Fruit fly (Drosophila melanogaster) whole organism, embryonic: Measurements from ENCODE around the gene CG16985.

Experiments used
- Bgb ChIP-seq: fragments of 200-800 bp; sonication (Bioruptor generic); IDR thresholded peaks from 2 replicates; pipeline ENCODE4 v1.3.6; 2022; ENCODE audit warnings: missing biosample characterization, missing genetic modification characterization; ENCODE audit not compliant: partially characterized antibody
- Blimp-1 ChIP-seq: fragments of 200-800 bp; sonication (Bioruptor generic); optimal IDR thresholded peaks from 3 replicates; lab custom pipeline; 2018; ENCODE audit warnings: missing biosample characterization, missing genetic modification characterization, mild to moderate bottlenecking, moderate library complexity, missing genetic modification reagents
- BtbVII ChIP-seq: fragments of 200-800 bp; sonication (Bioruptor generic); optimal IDR thresholded peaks from 3 replicates; lab custom pipeline; 2017; ENCODE audit warnings: missing biosample characterization, mild to moderate bottlenecking, missing genetic modification characterization
- CG10147 ChIP-seq: fragments of 200-800 bp; sonication (Bioruptor generic); optimal IDR thresholded peaks from 2 replicates; lab custom pipeline; 2019; ENCODE audit warnings: missing biosample characterization, mild to moderate bottlenecking, missing genetic modification characterization, moderate library complexity
- CG13424 ChIP-seq: fragments of 200-800 bp; sonication (Bioruptor generic); optimal IDR thresholded peaks from 2 replicates; lab custom pipeline; 2019; ENCODE audit warnings: missing biosample characterization, mild to moderate bottlenecking, missing genetic modification characterization, moderate library complexity
- CG14050 ChIP-seq: fragments of 200-800 bp; sonication (Bioruptor generic); IDR thresholded peaks from 3 replicates; pipeline ENCODE4 v1.3.6; 2022; ENCODE audit warnings: missing biosample characterization, missing genetic modification characterization
- CG15696 ChIP-seq: fragments of 200-800 bp; sonication (Bioruptor generic); optimal IDR thresholded peaks from 2 replicates; lab custom pipeline; 2019; ENCODE audit warnings: missing biosample characterization, mild to moderate bottlenecking, missing genetic modification characterization, moderate library complexity
- CG1647 ChIP-seq: fragments of 200-800 bp; sonication (Bioruptor generic); optimal IDR thresholded peaks from 3 replicates; lab custom pipeline; 2016; ENCODE audit warnings: missing biosample characterization, missing genetic modification characterization
- CG16813 ChIP-seq: fragments of 200-800 bp; sonication (Bioruptor generic); IDR thresholded peaks from 3 replicates; pipeline ENCODE4 v1.3.6; 2022; ENCODE audit warnings: missing biosample characterization, missing genetic modification characterization; ENCODE audit not compliant: partially characterized antibody
- CG17328 ChIP-seq: fragments of 200-800 bp; sonication (Bioruptor generic); IDR thresholded peaks from 2 replicates; pipeline ENCODE4 v1.3.6; 2022; ENCODE audit warnings: missing biosample characterization, missing genetic modification characterization
- CG17568 ChIP-seq: fragments of 200-800 bp; sonication (Bioruptor generic); optimal IDR thresholded peaks from 2 replicates; lab custom pipeline; 2018; ENCODE audit warnings: missing biosample characterization, mild to moderate bottlenecking, missing genetic modification characterization, moderate library complexity
- CG18011 ChIP-seq: fragments of 200-800 bp; sonication (Bioruptor generic); optimal IDR thresholded peaks from 2 replicates; lab custom pipeline; 2017; ENCODE audit warnings: missing biosample characterization, missing genetic modification characterization, mild to moderate bottlenecking, moderate library complexity, missing genotype
- CG18262 ChIP-seq: fragments of 200-800 bp; optimal IDR thresholded peaks from 3 replicates; lab custom pipeline; 2019; ENCODE audit warnings: missing biosample characterization, mild to moderate bottlenecking, missing genetic modification characterization, moderate library complexity
- CG18476 ChIP-seq: fragments of 200-800 bp; sonication (Bioruptor generic); optimal IDR thresholded peaks from 2 replicates; lab custom pipeline; 2016; ENCODE audit warnings: missing biosample characterization, mild to moderate bottlenecking, missing genetic modification characterization
- CG2129 ChIP-seq: fragments of 200-800 bp; sonication (Bioruptor generic); IDR thresholded peaks from 2 replicates; pipeline ENCODE4 v1.3.6; 2022; ENCODE audit warnings: missing biosample characterization, missing genetic modification characterization; ENCODE audit not compliant: partially characterized antibody
- CG30020 ChIP-seq: fragments of 200-800 bp; optimal IDR thresholded peaks from 2 replicates; lab custom pipeline; 2019; ENCODE audit warnings: missing biosample characterization, mild to moderate bottlenecking, missing genetic modification characterization, moderate library complexity
- CG32532 ChIP-seq: fragments of 200-800 bp; sonication (Bioruptor generic); IDR thresholded peaks from 2 replicates; pipeline ENCODE4 v1.3.6; 2022; ENCODE audit warnings: missing biosample characterization, missing genetic modification characterization
- CG6254 ChIP-seq: fragments of 200-800 bp; sonication (Bioruptor generic); optimal IDR thresholded peaks from 3 replicates; lab custom pipeline; 2017; ENCODE audit warnings: mild to moderate bottlenecking, missing biosample characterization, missing genetic modification reagents, missing genetic modification characterization
- CG7372 ChIP-seq: fragments of 200-800 bp; sonication (Bioruptor generic); IDR thresholded peaks from 2 replicates; pipeline ENCODE4 v1.3.6; 2022; ENCODE audit warnings: missing biosample characterization, missing genetic modification characterization
- CG7745 ChIP-seq: fragments of 200-800 bp; sonication (Bioruptor generic); optimal IDR thresholded peaks from 2 replicates; lab custom pipeline; 2018; ENCODE audit warnings: missing biosample characterization, mild to moderate bottlenecking, missing genetic modification characterization, moderate library complexity
- CG8089 ChIP-seq: fragments of 200-800 bp; sonication (Bioruptor generic); optimal IDR thresholded peaks from 3 replicates; lab custom pipeline; 2016; ENCODE audit warnings: missing biosample characterization, missing genetic modification characterization
- CG9215 ChIP-seq: fragments of 200-800 bp; sonication (Bioruptor generic); IDR thresholded peaks from 2 replicates; pipeline ENCODE4 v1.3.6; 2022; ENCODE audit warnings: missing biosample characterization, missing genetic modification characterization
- CG9797 ChIP-seq: fragments of 200-800 bp; sonication (Bioruptor generic); optimal IDR thresholded peaks from 3 replicates; lab custom pipeline; 2018; ENCODE audit warnings: missing biosample characterization, mild to moderate bottlenecking, missing genetic modification characterization
- D19A ChIP-seq: fragments of 200-800 bp; optimal IDR thresholded peaks from 3 replicates; lab custom pipeline; 2019; ENCODE audit warnings: missing biosample characterization, mild to moderate bottlenecking, missing genetic modification characterization, moderate library complexity
- Dbx ChIP-seq: fragments of 200-800 bp; sonication (Bioruptor generic); IDR thresholded peaks from 3 replicates; pipeline ENCODE4 v1.3.6; 2022; ENCODE audit warnings: missing biosample characterization, missing genetic modification characterization
- Doc2 ChIP-seq: fragments of 200-800 bp; sonication (Bioruptor generic); IDR thresholded peaks from 2 replicates; pipeline ENCODE4 v1.3.6; 2022; ENCODE audit warnings: missing biosample characterization, missing genetic modification characterization
- Gsc ChIP-seq: fragments of 200-800 bp; sonication (Bioruptor generic); IDR thresholded peaks from 2 replicates; pipeline ENCODE4 v1.3.6; 2022; ENCODE audit warnings: missing biosample characterization, missing genetic modification characterization
- H2.0 ChIP-seq: fragments of 200-800 bp; sonication (Bioruptor generic); IDR thresholded peaks from 2 replicates; pipeline ENCODE4 v1.3.6; 2022; ENCODE audit warnings: missing biosample characterization, missing genetic modification characterization
- Hr78 ChIP-seq, 2 experiments: fragments of 200-800 bp in 1 of 2; fragments of >200 bp in 1 of 2; sonication (Bioruptor generic) in 1 of 2; optimal IDR thresholded peaks; 2 replicates each; lab custom pipeline; 2017 to 2019; ENCODE audit warnings: missing biosample characterization in 2 of 2, missing genetic modification characterization in 2 of 2, mild to moderate bottlenecking in 1 of 2, moderate library complexity in 1 of 2
- Optix ChIP-seq: fragments of 200-800 bp; sonication (Bioruptor generic); IDR thresholded peaks from 3 replicates; pipeline ENCODE4 v1.3.6; 2022; ENCODE audit warnings: missing biosample characterization, missing genetic modification characterization
- Six4 ChIP-seq: fragments of 200-800 bp; sonication (Bioruptor generic); optimal IDR thresholded peaks from 2 replicates; lab custom pipeline; 2016; ENCODE audit warnings: missing biosample characterization, missing genetic modification characterization
- Sry-β ChIP-seq: fragments of 200-800 bp; sonication (Bioruptor generic); optimal IDR thresholded peaks from 2 replicates; lab custom pipeline; 2018; ENCODE audit warnings: missing biosample characterization, mild to moderate bottlenecking, missing genetic modification characterization, moderate library complexity
- Sry-δ ChIP-seq: fragments of 200-800 bp; sonication (Bioruptor generic); optimal IDR thresholded peaks from 2 replicates; lab custom pipeline; 2016; ENCODE audit warnings: missing biosample characterization, missing genetic modification characterization
- bbx ChIP-seq: fragments of 200-800 bp; sonication (Bioruptor generic); IDR thresholded peaks from 2 replicates; pipeline ENCODE4 v1.3.6; 2022; ENCODE audit warnings: missing biosample characterization, missing genetic modification characterization; ENCODE audit not compliant: partially characterized antibody
- bowl ChIP-seq: fragments of 200-800 bp; sonication (Bioruptor generic); IDR thresholded peaks from 2 replicates; pipeline ENCODE4 v1.3.6; 2022; ENCODE audit warnings: missing biosample characterization, missing genetic modification characterization
- cato ChIP-seq: fragments of 200-800 bp; sonication (Bioruptor generic); optimal IDR thresholded peaks from 2 replicates; lab custom pipeline; 2016; ENCODE audit warnings: missing biosample characterization, missing genetic modification characterization, borderline replicate concordance
- cg ChIP-seq: fragments of 200-800 bp; sonication (Bioruptor generic); optimal IDR thresholded peaks from 3 replicates; lab custom pipeline; 2019; ENCODE audit warnings: missing biosample characterization, mild to moderate bottlenecking, missing genetic modification characterization, moderate library complexity
- chm ChIP-seq: fragments of 200-800 bp; sonication (Bioruptor generic); IDR thresholded peaks from 2 replicates; pipeline ENCODE4 v1.3.6; 2022; ENCODE audit warnings: missing biosample characterization, missing genetic modification characterization
- dysf ChIP-seq: fragments of 200-800 bp; sonication (Bioruptor generic); IDR thresholded peaks from 3 replicates; pipeline ENCODE4 v1.3.6; 2022; ENCODE audit warnings: missing biosample characterization, missing genetic modification characterization
- ewg ChIP-seq: fragments of 200-800 bp; sonication (Bioruptor generic); optimal IDR thresholded peaks from 3 replicates; lab custom pipeline; 2017; ENCODE audit warnings: mild to moderate bottlenecking, missing biosample characterization, missing genetic modification reagents, missing genetic modification characterization
- fru ChIP-seq: fragments of >200 bp; optimal IDR thresholded peaks from 2 replicates; lab custom pipeline; 2017
- her ChIP-seq: fragments of 200-800 bp; sonication (Bioruptor generic); optimal IDR thresholded peaks from 2 replicates; lab custom pipeline; 2016; ENCODE audit warnings: missing biosample characterization, missing genetic modification characterization
- jumu ChIP-seq: fragments of 200-800 bp; sonication (Bioruptor generic); optimal IDR thresholded peaks from 3 replicates; lab custom pipeline; 2016; ENCODE audit warnings: missing biosample characterization, missing genetic modification characterization
- klu ChIP-seq: fragments of 200-800 bp; sonication (Bioruptor generic); IDR thresholded peaks from 2 replicates; pipeline ENCODE4 v1.3.6; 2022; ENCODE audit warnings: missing biosample characterization, missing genetic modification characterization
- lilli ChIP-seq: fragments of 200-800 bp; sonication (Bioruptor generic); optimal IDR thresholded peaks from 3 replicates; lab custom pipeline; 2016; ENCODE audit warnings: missing biosample characterization, missing genetic modification characterization
- luna ChIP-seq: fragments of 200-800 bp; sonication (Bioruptor generic); optimal IDR thresholded peaks from 2 replicates; lab custom pipeline; 2016; ENCODE audit warnings: missing biosample characterization, missing genetic modification characterization
- peb ChIP-seq: fragments of 200-800 bp; sonication (Bioruptor generic); IDR thresholded peaks from 2 replicates; pipeline ENCODE4 v1.3.6; 2022; ENCODE audit warnings: missing biosample characterization, missing genetic modification characterization
- sens ChIP-seq: fragments of 200-800 bp; sonication (Bioruptor generic); peaks from one replicate; lab custom pipeline; 2016; ENCODE audit warnings: missing biosample characterization, missing genetic modification characterization
- sob ChIP-seq: fragments of 200-800 bp; sonication (Bioruptor generic); IDR thresholded peaks from 2 replicates; pipeline ENCODE4 v1.3.6; 2022; ENCODE audit warnings: missing biosample characterization, missing genetic modification characterization
- sug ChIP-seq: fragments of 200-800 bp; optimal IDR thresholded peaks from 2 replicates; lab custom pipeline; 2019; ENCODE audit warnings: missing biosample characterization, mild to moderate bottlenecking, missing genetic modification characterization, moderate library complexity
- unc-4 ChIP-seq: fragments of 200-800 bp; sonication (Bioruptor generic); IDR thresholded peaks from 2 replicates; pipeline ENCODE4 v1.3.6; 2022; ENCODE audit warnings: missing biosample characterization, missing genetic modification characterization; ENCODE audit not compliant: partially characterized antibody

The CG16985 gene

dm6 chr3L:2599214-2599730 lies at the start of gene CG16985, which contains the start of gene CG12182 (continued):
- TF ChIP-seq CG7745 = no peak
- no peak for TF ChIP-seq lilli
- TF ChIP-seq Sry-δ = peak; percentile 84
- TF ChIP-seq ewg (GFP tag; lab: Kevin White, UChicago) = no peak
- TF ChIP-seq Hr78 (GFP tag; optimal IDR thresholded peaks at IDR 0.05; lab: Kevin White, UChicago) = no peak
- no peak for TF ChIP-seq CG30020 (tag; lab: Kevin White, UChicago)
- TF ChIP-seq CG16813 (GFP tag; lab: Robert Waterston, UW) = peak; percentile 34; the same call in 1 of the 3 replicates
- no peak for TF ChIP-seq CG18476 (GFP tag; lab: Kevin White, UChicago)
- no peak; the same call in 1 of the 2 replicates for TF ChIP-seq CG2129
- TF ChIP-seq Six4 (GFP tag; lab: Kevin White, UChicago) = no peak
- no peak for TF ChIP-seq Blimp-1 (GFP tag; lab: Kevin White, UChicago)
- TF ChIP-seq CG10147 = no peak
- TF ChIP-seq CG17328 (GFP tag; lab: Robert Waterston, UW) = no peak
- no peak for TF ChIP-seq CG7372 (GFP tag; lab: Robert Waterston, UW)
- no peak for TF ChIP-seq bowl (GFP tag; lab: Robert Waterston, UW)
- no peak for TF ChIP-seq CG18262 (tag; lab: Kevin White, UChicago)
- no peak for TF ChIP-seq peb
- no peak for TF ChIP-seq Gsc (GFP tag; lab: Robert Waterston, UW)
- TF ChIP-seq H2.0 = no peak
- no peak for TF ChIP-seq CG13424 (tag; lab: Kevin White, UChicago)
- no peak for TF ChIP-seq cato (GFP tag; lab: Kevin White, UChicago)
- TF ChIP-seq CG15696 = no peak
- no peak for TF ChIP-seq sug (tag; lab: Kevin White, UChicago)
- TF ChIP-seq CG14050 (GFP tag; lab: Robert Waterston, UW) = no peak
- no peak for TF ChIP-seq Optix (GFP tag; lab: Robert Waterston, UW)
- TF ChIP-seq BtbVII = no peak
- TF ChIP-seq Sry-β (GFP tag; lab: Kevin White, UChicago) = no peak
- no peak for TF ChIP-seq D19A (tag; lab: Kevin White, UChicago)
- TF ChIP-seq klu (GFP tag; lab: Robert Waterston, UW) = no peak
- no peak for TF ChIP-seq chm (GFP tag; lab: Robert Waterston, UW)
- TF ChIP-seq CG18011 (GFP tag; lab: Kevin White, UChicago) = no peak
- TF ChIP-seq jumu (GFP tag; lab: Kevin White, UChicago) = no peak
- TF ChIP-seq dysf (GFP tag; lab: Robert Waterston, UW) = no peak
- TF ChIP-seq sob (GFP tag; lab: Robert Waterston, UW) = 0 out of 2 replicates have a peak, but pooled peaks have one; percentile 32
- TF ChIP-seq fru = no peak
- no peak for TF ChIP-seq CG9215 (GFP tag; lab: Robert Waterston, UW)
- no peak for TF ChIP-seq her (GFP tag; lab: Kevin White, UChicago)
- no peak for TF ChIP-seq CG8089 (GFP tag; lab: Kevin White, UChicago)
- no peak for TF ChIP-seq CG9797 (GFP tag; lab: Kevin White, UChicago)
- TF ChIP-seq luna = no peak
- TF ChIP-seq CG32532 (GFP tag; lab: Robert Waterston, UW) = no peak
- peak; percentile 25 for TF ChIP-seq sens (GFP tag; lab: Kevin White, UChicago)
- no peak for TF ChIP-seq CG17568 (GFP tag; lab: Kevin White, UChicago)
- TF ChIP-seq Doc2 (GFP tag; lab: Robert Waterston, UW) = no peak
- TF ChIP-seq unc-4 (GFP tag; lab: Robert Waterston, UW) = no peak; the same call in 1 of the 2 replicates
- no peak for TF ChIP-seq CG1647 (GFP tag; lab: Kevin White, UChicago)
- TF ChIP-seq Bgb (GFP tag; lab: Robert Waterston, UW) = peak; percentile 44
- peak; percentile 57 for TF ChIP-seq cg (GFP tag; lab: Kevin White, UChicago)
- no peak for TF ChIP-seq CG6254 (GFP tag; lab: Kevin White, UChicago)
- no peak for TF ChIP-seq Dbx (GFP tag; lab: Robert Waterston, UW)
- peak; percentile 59 for TF ChIP-seq bbx (GFP tag; lab: Robert Waterston, UW)
